Fruit fly (Drosophila melanogaster) whole organism, wandering third instar larva: ENCODE data around the gene CG9171.

Source experiments
- Abd-B ChIP-seq: fragments of >200 bp; optimal IDR thresholded peaks from 2 replicates; lab custom pipeline; 2017; ENCODE audit warnings: missing biosample characterization, missing genetic modification characterization
- CG32264 ChIP-seq: fragments of 200-800 bp; sonication (Bioruptor generic); optimal IDR thresholded peaks from 2 replicates; lab custom pipeline; 2016; ENCODE audit warnings: missing biosample characterization, missing genetic modification characterization
- CG9705 ChIP-seq: fragments of 200-800 bp; sonication (Bioruptor generic); optimal IDR thresholded peaks from 2 replicates; lab custom pipeline; 2018; ENCODE audit warnings: missing biosample characterization, mild to moderate bottlenecking, missing genetic modification characterization
- CrebA ChIP-seq: fragments of 200-800 bp; sonication (Bioruptor generic); optimal IDR thresholded peaks from 2 replicates; lab custom pipeline; 2016; ENCODE audit warnings: missing biosample characterization, mild to moderate bottlenecking, missing genetic modification characterization, borderline replicate concordance
- Dfd ChIP-seq: fragments of >200 bp; optimal IDR thresholded peaks from 2 replicates; lab custom pipeline; 2017; ENCODE audit warnings: missing biosample characterization, missing genetic modification characterization
- Dif ChIP-seq: fragments of 200-275, 200-300 bp; sonication (Bioruptor generic); optimal IDR thresholded peaks from 2 replicates; lab custom pipeline; 2018; ENCODE audit warnings: missing biosample characterization, missing genetic modification characterization; ENCODE audit not compliant: partially characterized antibody
- GATAd ChIP-seq: sonication (Bioruptor generic); optimal IDR thresholded peaks from 2 replicates; lab custom pipeline; 2016; ENCODE audit warnings: missing biosample characterization, missing genetic modification characterization
- HLH106 ChIP-seq: fragments of 200-800 bp; optimal IDR thresholded peaks from 3 replicates; lab custom pipeline; 2019; ENCODE audit warnings: missing biosample characterization, mild to moderate bottlenecking, missing genetic modification characterization, moderate library complexity
- Hnf4 ChIP-seq: fragments of 200-800 bp; sonication (Bioruptor generic); optimal IDR thresholded peaks from 2 replicates; lab custom pipeline; 2016; ENCODE audit warnings: missing biosample characterization, mild to moderate bottlenecking, missing genetic modification characterization
- Hr78 ChIP-seq: fragments of >200 bp; optimal IDR thresholded peaks from 2 replicates; lab custom pipeline; 2017; ENCODE audit warnings: missing biosample characterization, missing genetic modification characterization
- Hr83 ChIP-seq: fragments of 200-300 bp; sonication (Bioruptor generic); optimal IDR thresholded peaks from 2 replicates; lab custom pipeline; 2016; ENCODE audit warnings: missing biosample characterization, mild to moderate bottlenecking, missing genetic modification characterization, moderate library complexity; ENCODE audit not compliant: poor library complexity, severe bottlenecking
- Jra ChIP-seq: sonication (Bioruptor generic); optimal IDR thresholded peaks from 2 replicates; lab custom pipeline; 2016; ENCODE audit warnings: missing biosample characterization, missing genetic modification characterization
- N ChIP-seq: fragments of >200 bp; optimal IDR thresholded peaks from 2 replicates; lab custom pipeline; 2018; ENCODE audit warnings: missing biosample characterization, missing external identifiers, missing genetic modification characterization
- OdsH ChIP-seq: fragments of 200-800 bp; sonication (Bioruptor generic); optimal IDR thresholded peaks from 2 replicates; lab custom pipeline; 2016; ENCODE audit warnings: missing biosample characterization, mild to moderate bottlenecking, missing genetic modification characterization
- Sp1 ChIP-seq: fragments of 200-800 bp; sonication (Bioruptor generic); optimal IDR thresholded peaks from 3 replicates; lab custom pipeline; 2019; ENCODE audit warnings: missing biosample characterization, mild to moderate bottlenecking, missing genetic modification characterization, moderate library complexity
- Vsx2 ChIP-seq: fragments of 200-300, 225-300 bp; sonication (Bioruptor generic); optimal IDR thresholded peaks from 2 replicates; lab custom pipeline; 2018; ENCODE audit warnings: missing biosample characterization, missing genetic modification characterization; ENCODE audit not compliant: partially characterized antibody
- br ChIP-seq: fragments of 200-800 bp; sonication (Bioruptor generic); optimal IDR thresholded peaks from 2 replicates; lab custom pipeline; 2016; ENCODE audit warnings: missing biosample characterization, missing genetic modification characterization
- brk ChIP-seq: fragments of 200-800 bp; sonication (Bioruptor generic); optimal IDR thresholded peaks from 2 replicates; lab custom pipeline; 2016; ENCODE audit warnings: missing biosample characterization, mild to moderate bottlenecking, missing genetic modification characterization
- dl ChIP-seq, 2 experiments: fragments of 175-275, 200-275 bp in 1 of 2; fragments of 200-275 bp in 1 of 2; sonication (Bioruptor generic); optimal IDR thresholded peaks; lab custom pipeline; 2018; ENCODE audit warnings: mild to moderate bottlenecking in 2 of 2, missing biosample characterization in 2 of 2, missing genetic modification characterization in 2 of 2, moderate library complexity in 2 of 2; ENCODE audit not compliant: partially characterized antibody in 2 of 2, insufficient read depth in 1 of 2
- dmrt93B ChIP-seq: fragments of 200-800 bp; sonication (Bioruptor generic); optimal IDR thresholded peaks from 2 replicates; lab custom pipeline; 2018; ENCODE audit warnings: missing biosample characterization, mild to moderate bottlenecking, missing genetic modification characterization
- dsf ChIP-seq: sonication (Bioruptor generic); optimal IDR thresholded peaks from 2 replicates; lab custom pipeline; 2016; ENCODE audit warnings: missing biosample characterization, missing genetic modification characterization, borderline replicate concordance
- fru ChIP-seq: fragments of 200-800 bp; sonication (Bioruptor generic); optimal IDR thresholded peaks from 3 replicates; lab custom pipeline; 2016; ENCODE audit warnings: missing biosample characterization, mild to moderate bottlenecking, missing genetic modification characterization
- jim ChIP-seq: fragments of 175-275, 200-325 bp; sonication (Bioruptor generic); optimal IDR thresholded peaks from 2 replicates; lab custom pipeline; 2016; ENCODE audit warnings: missing biosample characterization, mild to moderate bottlenecking, missing genetic modification characterization
- lola ChIP-seq: fragments of >200 bp; optimal IDR thresholded peaks from 2 replicates; lab custom pipeline; 2017; ENCODE audit warnings: missing biosample characterization, missing genetic modification characterization
- pan ChIP-seq: fragments of >200 bp; optimal IDR thresholded peaks from 2 replicates; lab custom pipeline; 2017
- psq ChIP-seq: fragments of 200-800 bp; sonication (Bioruptor generic); optimal IDR thresholded peaks from 3 replicates; lab custom pipeline; 2017; ENCODE audit warnings: missing biosample characterization, mild to moderate bottlenecking, missing genetic modification characterization, moderate library complexity
- rgr ChIP-seq: fragments of 200-800 bp; sonication (Bioruptor generic); optimal IDR thresholded peaks from 3 replicates; lab custom pipeline; 2016; ENCODE audit warnings: missing biosample characterization, mild to moderate bottlenecking, missing genetic modification characterization
- sage ChIP-seq: fragments of 200-800 bp; sonication (Bioruptor generic); optimal IDR thresholded peaks from 2 replicates; lab custom pipeline; 2016; ENCODE audit warnings: missing biosample characterization, mild to moderate bottlenecking, missing genetic modification characterization
- sv ChIP-seq: fragments of 200-800 bp; sonication (Bioruptor generic); optimal IDR thresholded peaks from 3 replicates; lab custom pipeline; 2016; ENCODE audit warnings: missing biosample characterization, missing genetic modification characterization
- tai ChIP-seq: sonication (Bioruptor generic); optimal IDR thresholded peaks from 2 replicates; lab custom pipeline; 2016; ENCODE audit warnings: missing biosample characterization, missing genetic modification characterization
- usp ChIP-seq: fragments of >200 bp; optimal IDR thresholded peaks from 2 replicates; lab custom pipeline; 2017; ENCODE audit warnings: missing biosample characterization, missing genetic modification characterization
- woc ChIP-seq: sonication (Bioruptor generic); optimal IDR thresholded peaks from 2 replicates; lab custom pipeline; 2016; ENCODE audit warnings: missing biosample characterization, mild to moderate bottlenecking, missing genetic modification characterization

CG9171 gene

DNA sequence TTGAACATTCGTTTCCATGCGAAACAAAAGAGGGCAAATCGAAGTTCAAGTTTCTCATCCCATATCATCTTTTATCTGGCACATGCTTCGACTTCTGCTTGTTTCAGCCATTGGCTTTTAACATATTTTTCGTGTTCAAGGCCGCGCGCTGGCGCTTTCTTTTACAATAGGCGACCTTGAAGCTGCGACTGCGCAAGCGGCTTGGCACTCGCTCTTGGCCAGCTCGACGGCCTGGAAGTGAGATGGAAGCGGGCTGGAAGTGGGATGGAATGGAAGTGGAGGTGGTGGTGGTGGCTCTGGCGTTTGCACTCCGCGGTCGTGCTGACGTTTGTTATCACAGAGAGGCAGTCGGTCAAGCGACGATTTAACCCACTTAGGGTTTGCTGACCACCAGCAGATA is 57.6 kb downstream of the CG9171 start:
- no peak for TF ChIP-seq GATAd (GFP tag; lab: Kevin White, UChicago)
- TF ChIP-seq N (GFP tag; lab: Kevin White, UChicago): no peak
- no peak for TF ChIP-seq Hr78 (GFP tag; lab: Kevin White, UChicago)
- no peak for TF ChIP-seq dmrt93B (GFP tag; lab: Kevin White, UChicago)
- TF ChIP-seq Sp1 (GFP tag; lab: Kevin White, UChicago): no peak
- TF ChIP-seq woc (GFP tag; lab: Kevin White, UChicago): no peak
- no peak for TF ChIP-seq dsf (GFP tag; lab: Kevin White, UChicago)
- no peak for TF ChIP-seq lola (GFP tag; lab: Kevin White, UChicago)
- TF ChIP-seq jim (GFP tag; lab: Kevin White, UChicago): no peak
- no peak for TF ChIP-seq Dif (GFP tag; lab: Kevin White, UChicago)
- no peak for TF ChIP-seq Hr83 (GFP tag; lab: Kevin White, UChicago)
- no peak for TF ChIP-seq OdsH (GFP tag; lab: Kevin White, UChicago)
- TF ChIP-seq HLH106 (tag; lab: Kevin White, UChicago): no peak
- no peak for TF ChIP-seq psq (GFP tag; lab: Kevin White, UChicago)
- TF ChIP-seq sage (GFP tag; lab: Kevin White, UChicago): no peak
- TF ChIP-seq usp (GFP tag; lab: Kevin White, UChicago): no peak
- TF ChIP-seq rgr (GFP tag; lab: Kevin White, UChicago): no peak

- TF ChIP-seq lola (GFP tag; lab: Kevin White, UChicago) (no peak), dsf (GFP tag; lab: Kevin White, UChicago) (no peak), CG9705 (GFP tag; lab: Kevin White, UChicago) (no peak), OdsH (GFP tag; lab: Kevin White, UChicago) (no peak), Jra (GFP tag; lab: Kevin White, UChicago) (no peak), pan (no peak), tai (GFP tag; lab: Kevin White, UChicago) (no peak), Vsx2 (GFP tag; lab: Kevin White, UChicago) (no peak), Dfd (GFP tag; lab: Kevin White, UChicago) (no peak)
Measured at dm6 chr2L:5741144-5741543, 58.9 kb downstream of the CG9171 start, which contains the start of gene CG11147. Gene CG11147, minus strand, starts transcription at chr2L:5741244.

dm6 chr2L:5740740-5741139 is 59.3 kb downstream of the CG9171 start:
- no peak for TF ChIP-seq Abd-B (GFP tag; lab: Kevin White, UChicago)
- TF ChIP-seq sv (GFP tag; lab: Kevin White, UChicago): no peak
- no peak for TF ChIP-seq N (GFP tag; lab: Kevin White, UChicago)
- no peak for TF ChIP-seq dl (GFP tag; optimal IDR thresholded peaks at IDR 0.05; lab: Kevin White, UChicago; ENCODE audit: insufficient read depth in 1 of 2, partially characterized antibody in 2 of 2)
- no peak for TF ChIP-seq br (GFP tag; lab: Kevin White, UChicago)
- TF ChIP-seq Hr78 (GFP tag; lab: Kevin White, UChicago): no peak
- TF ChIP-seq Hr83 (GFP tag; lab: Kevin White, UChicago): no peak
- no peak for TF ChIP-seq HLH106 (tag; lab: Kevin White, UChicago)
- no peak for TF ChIP-seq CrebA
- TF ChIP-seq rgr (GFP tag; lab: Kevin White, UChicago): no peak
- TF ChIP-seq Jra (GFP tag; lab: Kevin White, UChicago): no peak
- TF ChIP-seq pan: no peak
- no peak for TF ChIP-seq fru (GFP tag; lab: Kevin White, UChicago)

DNA sequence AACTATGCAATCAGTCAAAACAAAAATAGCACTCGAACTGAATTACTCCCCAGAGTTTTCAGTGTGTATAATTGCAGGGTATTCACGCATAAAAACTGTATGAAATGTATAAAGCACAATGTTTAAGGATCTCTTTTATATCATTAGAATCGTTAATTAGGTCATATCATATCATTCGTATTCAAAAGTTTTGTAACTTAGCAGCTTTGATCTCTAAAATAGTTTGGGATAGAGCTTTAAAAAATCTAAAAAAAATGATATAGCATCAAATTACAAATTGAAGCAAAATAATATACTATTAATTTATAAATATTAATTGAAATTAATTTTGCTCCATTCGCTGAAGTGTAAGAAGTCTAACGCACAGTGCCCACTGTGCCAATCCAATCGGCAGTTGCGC is 69.6 kb downstream of the CG9171 start:
- TF ChIP-seq dl (GFP tag; optimal IDR thresholded peaks at IDR 0.05; lab: Kevin White, UChicago; ENCODE audit: insufficient read depth in 1 of 2, partially characterized antibody in 2 of 2) (no peak), Hnf4 (GFP tag; lab: Kevin White, UChicago) (no peak), jim (GFP tag; lab: Kevin White, UChicago) (no peak), GATAd (GFP tag; lab: Kevin White, UChicago) (no peak), tai (GFP tag; lab: Kevin White, UChicago) (no peak), CG32264 (no peak), lola (GFP tag; lab: Kevin White, UChicago) (no peak), sage (GFP tag; lab: Kevin White, UChicago) (no peak), fru (GFP tag; lab: Kevin White, UChicago) (no peak), Sp1 (GFP tag; lab: Kevin White, UChicago) (no peak), CrebA (no peak), psq (GFP tag; lab: Kevin White, UChicago) (no peak), N (GFP tag; lab: Kevin White, UChicago) (no peak), brk (GFP tag; lab: Kevin White, UChicago) (no peak), Hr83 (GFP tag; lab: Kevin White, UChicago) (no peak)
